Worm (Caenorhabditis elegans): ENCODE data around the gene ppm-2.

Gene ppm-2

ce11 chrIII:4656415-4656814, 6.1 kb downstream of the ppm-2 start (continued):
- TF ChIP-seq egl-27 (tag; optimal IDR thresholded peaks at IDR 0.05) (no peak), lin-13 (GFP tag; optimal IDR thresholded peaks at IDR 0.05) (no peak), nhr-84 (tag; optimal IDR thresholded peaks at IDR 0.05) (no peak), nhr-71 (tag; optimal IDR thresholded peaks at IDR 0.05) (peak; percentile 62), mab-9 (GFP tag; IDR thresholded peaks at IDR 0.05) (0 out of 2 replicates have a peak, but pooled peaks have one; percentile 8), lir-3 (tag; optimal IDR thresholded peaks at IDR 0.05; ENCODE audit: poor library complexity) (no peak), nhr-90 (tag; optimal IDR thresholded peaks at IDR 0.05; ENCODE audit: poor library complexity) (no peak), unc-130 (tag; optimal IDR thresholded peaks at IDR 0.05) (no peak), snu-23 (GFP tag; optimal IDR thresholded peaks at IDR 0.05) (peak; percentile 58), ztf-11 (tag; optimal IDR thresholded peaks at IDR 0.05) (no peak), pag-3 (tag; optimal IDR thresholded peaks at IDR 0.05; ENCODE audit: borderline replicate concordance, insufficient read depth) (no peak), aly-2 (tag; optimal IDR thresholded peaks at IDR 0.05) (no peak), zag-1 (tag; optimal IDR thresholded peaks at IDR 0.05) (no peak), ceh-8 (GFP tag; optimal IDR thresholded peaks at IDR 0.05) (no peak), fkh-10 (GFP tag; optimal IDR thresholded peaks at IDR 0.05) (peak; percentile 38), efl-1 (optimal IDR thresholded peaks at IDR 0.05) (peak; percentile 31 to 40), efl-1 (GFP tag; optimal IDR thresholded peaks at IDR 0.05 in 1 of 2) (peak in 1 of 2 experiments; percentile 11), alr-1 (tag; optimal IDR thresholded peaks at IDR 0.05; ENCODE audit: borderline replicate concordance) (no peak), skn-1 (tag; optimal IDR thresholded peaks at IDR 0.05) (peak; percentile 36), nhr-77 (tag; optimal IDR thresholded peaks at IDR 0.05) (no peak), pax-3 (tag; optimal IDR thresholded peaks at IDR 0.05) (peak; percentile 36), lin-15B (tag; optimal IDR thresholded peaks at IDR 0.05) (no peak), nhr-28 (tag; optimal IDR thresholded peaks at IDR 0.05) (no peak), elt-2 (tag; optimal IDR thresholded peaks at IDR 0.05) (no peak), nhr-85 (tag) (no peak), pqm-1 (tag; optimal IDR thresholded peaks at IDR 0.05) (no peak), F16B12.6 (tag; optimal IDR thresholded peaks at IDR 0.05) (no peak), jun-1 (tag; optimal IDR thresholded peaks at IDR 0.05) (no peak), ceh-88 (GFP tag; IDR thresholded peaks at IDR 0.05) (no peak), aha-1 (tag; optimal IDR thresholded peaks at IDR 0.05) (no peak), hlh-4 (tag; optimal IDR thresholded peaks at IDR 0.05) (no peak), rnt-1 (tag; optimal IDR thresholded peaks at IDR 0.05) (peak; percentile 13), xbp-1 (tag; optimal IDR thresholded peaks at IDR 0.05) (peak; percentile 29), efl-3 (GFP tag; optimal IDR thresholded peaks at IDR 0.05) (no peak), swsn-7 (tag; optimal IDR thresholded peaks at IDR 0.05) (peak; percentile 53), fkh-8 (tag; optimal IDR thresholded peaks at IDR 0.05) (peak; percentile 76), nhr-47 (tag; optimal IDR thresholded peaks at IDR 0.05) (peak; percentile 67), sup-37 (GFP tag; optimal IDR thresholded peaks at IDR 0.05) (no peak), elt-3 (tag; optimal IDR thresholded peaks at IDR 0.05) (no peak), nhr-237 (tag; optimal IDR thresholded peaks at IDR 0.05) (no peak)

ce11 chrIII:4657386-4657785, 7.1 kb downstream of the ppm-2 start:
- TF ChIP-seq unc-62 (GFP tag; optimal IDR thresholded peaks at IDR 0.05) = no peak
- peak; percentile 40 for TF ChIP-seq ces-1 (GFP tag; optimal IDR thresholded peaks at IDR 0.05)
- peak; percentile 47 for TF ChIP-seq lin-14 (GFP tag; optimal IDR thresholded peaks at IDR 0.05)
- TF ChIP-seq rnt-1 (tag; optimal IDR thresholded peaks at IDR 0.05) = no peak
- no peak for TF ChIP-seq xbp-1 (tag; optimal IDR thresholded peaks at IDR 0.05)
